Worm (Caenorhabditis elegans) whole organism, L3 larva: Measurements from ENCODE around the gene olrn-1.

Experiments
- nhr-76 ChIP-seq: fragments of 150-350 bp; sonication (generic microtip); optimal IDR thresholded peaks from 5 replicates; lab custom pipeline; 2014; ENCODE audit warnings: missing biosample characterization, missing genetic modification characterization
- skn-1 ChIP-seq: fragments of 150-350 bp; optimal IDR thresholded peaks from 2 replicates; lab custom pipeline; 2014; ENCODE audit warnings: missing biosample characterization, missing genetic modification characterization

DNA sequence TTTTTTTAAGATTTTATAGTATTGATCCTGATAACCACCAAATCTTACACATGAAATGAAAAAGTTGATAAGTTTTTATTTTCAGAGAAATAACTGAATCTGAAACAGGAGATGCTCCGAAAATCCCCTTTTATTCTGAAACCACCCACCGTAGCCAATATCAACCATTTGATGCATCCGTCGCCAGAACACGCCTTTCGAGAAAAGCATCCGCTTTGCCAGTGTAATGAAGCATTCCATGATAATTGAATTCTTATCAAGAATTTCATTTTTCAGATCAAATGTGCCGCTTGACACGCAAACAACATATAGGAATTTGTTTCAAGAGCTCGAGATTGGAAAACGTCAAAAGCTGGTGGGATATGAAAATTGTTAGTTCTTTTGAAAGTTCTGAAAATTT lies 32.7 kb upstream of the olrn-1 start, which contains the start of gene tbh-1:
- TF ChIP-seq skn-1 (tag; lab: Kevin White, UChicago) (no peak), nhr-76 (no peak)
